Worm (Caenorhabditis elegans) whole organism, L4 larva: ENCODE measurements around the gene hot-1.
A peak's percentile ranks its signal among the peaks of the same experiment; 100 is the strongest.

Source experiments
- F37D6.2 ChIP-seq: sonication (generic microtip); optimal IDR thresholded peaks from 2 replicates; lab custom pipeline; 2016; ENCODE audit warnings: mild to moderate bottlenecking, missing genetic modification characterization, missing compliant biosample characterization
- F49E8.2 ChIP-seq: sonication (generic microtip); optimal IDR thresholded peaks from 2 replicates; lab custom pipeline; 2016; ENCODE audit warnings: missing compliant biosample characterization, mild to moderate bottlenecking, missing genetic modification characterization, borderline replicate concordance
- T20F7.1 ChIP-seq: fragments of 200-800 bp; sonication (Bioruptor generic); optimal IDR thresholded peaks from 2 replicates; lab custom pipeline; 2018; ENCODE audit warnings: mild to moderate bottlenecking, missing genetic modification characterization, missing compliant biosample characterization
- Y48G9A.11 ChIP-seq: fragments of 200-800 bp; sonication (Bioruptor generic); IDR thresholded peaks from 2 replicates; pipeline ENCODE4 v1.3.6; 2022; ENCODE audit warnings: missing genetic modification reagents, missing genetic modification characterization, missing compliant biosample characterization
- Y5F2A.4 ChIP-seq: fragments of 200-800 bp; sonication (Bioruptor generic); optimal IDR thresholded peaks from 2 replicates; lab custom pipeline; 2018; ENCODE audit warnings: mild to moderate bottlenecking, missing genetic modification characterization, missing compliant biosample characterization
- Y75B8A.6 ChIP-seq: fragments of 200-800 bp; sonication (Bioruptor generic); IDR thresholded peaks from 2 replicates; pipeline ENCODE4 v1.3.6; 2022; ENCODE audit warnings: missing genetic modification reagents, missing genetic modification characterization, missing compliant biosample characterization
- ama-1 ChIP-seq: fragments of 150-350 bp; optimal IDR thresholded peaks from 2 replicates; lab custom pipeline; 2014; ENCODE audit warnings: inconsistent platforms, mixed read lengths
- ceh-28 ChIP-seq: fragments of 150-350 bp; optimal IDR thresholded peaks from 2 replicates; lab custom pipeline; 2014; ENCODE audit warnings: missing biosample characterization, missing genetic modification reagents, missing genetic modification characterization
- ceh-82 ChIP-seq: sonication (generic microtip); optimal IDR thresholded peaks from 2 replicates; lab custom pipeline; 2017; ENCODE audit warnings: missing biosample characterization, missing genetic modification characterization
- ces-1 ChIP-seq: fragments of 150-350 bp; sonication (generic microtip); optimal IDR thresholded peaks from 4 replicates; lab custom pipeline; 2014; ENCODE audit warnings: missing biosample characterization, missing genetic modification reagents, missing genetic modification characterization
- cey-2 ChIP-seq: sonication (generic microtip); optimal IDR thresholded peaks from 3 replicates; lab custom pipeline; 2017; ENCODE audit warnings: missing genetic modification characterization, mild to moderate bottlenecking, missing compliant biosample characterization, antibody characterized with exemption, borderline replicate concordance; ENCODE audit not compliant: insufficient read depth
- ctbp-1 ChIP-seq: fragments of 200-800 bp; sonication (Bioruptor generic); IDR thresholded peaks from 2 replicates; pipeline ENCODE4 v1.3.6; 2022; ENCODE audit warnings: missing genetic modification reagents, missing genetic modification characterization, missing compliant biosample characterization
- daf-16 ChIP-seq, 3 experiments: sonication (generic microtip); optimal IDR thresholded peaks; 2 replicates each; lab custom pipeline; 2016 to 2017; ENCODE audit warnings: missing genetic modification characterization in 3 of 3, missing genetic modification reagents in 3 of 3, mild to moderate bottlenecking in 2 of 3, missing compliant biosample characterization in 2 of 3, missing biosample characterization in 1 of 3, moderate library complexity in 1 of 3
- dmd-6 ChIP-seq: fragments of 200-800 bp; sonication (Bioruptor generic); IDR thresholded peaks from 2 replicates; pipeline ENCODE4 v1.3.6; 2022; ENCODE audit warnings: missing genetic modification reagents, missing genetic modification characterization, missing compliant biosample characterization
- duxl-1 ChIP-seq: sonication (generic microtip); optimal IDR thresholded peaks from 2 replicates; lab custom pipeline; 2016; ENCODE audit warnings: mild to moderate bottlenecking, missing genetic modification characterization, moderate library complexity, missing compliant biosample characterization; ENCODE audit not compliant: poor library complexity
- dve-1 ChIP-seq: sonication (generic microtip); optimal IDR thresholded peaks from 2 replicates; lab custom pipeline; 2017; ENCODE audit warnings: antibody characterized with exemption, mild to moderate bottlenecking, missing genetic modification characterization, missing compliant biosample characterization; ENCODE audit not compliant: insufficient read depth
- egl-27 ChIP-seq: sonication (generic microtip); optimal IDR thresholded peaks from 3 replicates; lab custom pipeline; 2017; ENCODE audit warnings: missing biosample characterization, missing genetic modification reagents, missing genetic modification characterization
- egl-43 ChIP-seq: fragments of 200-800 bp; sonication (Bioruptor generic); IDR thresholded peaks from 2 replicates; pipeline ENCODE4 v1.3.6; 2022; ENCODE audit warnings: missing genetic modification reagents, missing genetic modification characterization, missing compliant biosample characterization
- fos-1 ChIP-seq: fragments of 150-350 bp; optimal IDR thresholded peaks from 2 replicates; lab custom pipeline; 2014; ENCODE audit warnings: missing biosample characterization, missing genetic modification characterization
- gei-8 ChIP-seq: fragments of 200-800 bp; sonication (Bioruptor generic); optimal IDR thresholded peaks from 2 replicates; lab custom pipeline; 2018; ENCODE audit warnings: mild to moderate bottlenecking, missing genetic modification characterization, missing compliant biosample characterization
- hif-1 ChIP-seq, 2 experiments: sonication (generic microtip); optimal IDR thresholded peaks; 2 replicates each; lab custom pipeline; 2016 to 2017; ENCODE audit warnings: missing compliant biosample characterization in 2 of 2, missing genetic modification characterization in 2 of 2, missing genetic modification reagents in 2 of 2, missing genotype in 2 of 2, mild to moderate bottlenecking in 1 of 2
- hlh-11 ChIP-seq: fragments of 200-800 bp; sonication (Bioruptor generic); optimal IDR thresholded peaks from 2 replicates; lab custom pipeline; 2018; ENCODE audit warnings: mild to moderate bottlenecking, missing genetic modification characterization, missing compliant biosample characterization
- hlh-30 ChIP-seq: sonication (generic microtip); optimal IDR thresholded peaks from 2 replicates; lab custom pipeline; 2017; ENCODE audit warnings: antibody characterized with exemption, mild to moderate bottlenecking, missing genetic modification characterization, missing compliant biosample characterization; ENCODE audit not compliant: insufficient read depth
- hmg-1.1 ChIP-seq: fragments of 200-800 bp; sonication (Bioruptor generic); IDR thresholded peaks from 2 replicates; pipeline ENCODE4 v1.3.6; 2022; ENCODE audit warnings: missing genetic modification reagents, missing genetic modification characterization, missing compliant biosample characterization
- lim-7 ChIP-seq: fragments of 200-800 bp; sonication (Bioruptor generic); IDR thresholded peaks from 2 replicates; pipeline ENCODE4 v1.3.6; 2022; ENCODE audit warnings: missing genetic modification characterization, missing compliant biosample characterization
- lin-13 ChIP-seq: fragments of 150-350 bp; optimal IDR thresholded peaks from 2 replicates; lab custom pipeline; 2014; ENCODE audit warnings: missing biosample characterization, missing genetic modification reagents, missing genetic modification characterization
- lin-38 ChIP-seq: fragments of 200-800 bp; sonication (Bioruptor generic); IDR thresholded peaks from 2 replicates; pipeline ENCODE4 v1.3.6; 2022; ENCODE audit warnings: missing genetic modification reagents, missing genetic modification characterization, missing compliant biosample characterization
- lir-3 ChIP-seq: sonication (generic microtip); optimal IDR thresholded peaks from 2 replicates; lab custom pipeline; 2016; ENCODE audit warnings: mild to moderate bottlenecking, missing genetic modification characterization, missing compliant biosample characterization
- madf-5 ChIP-seq, 2 experiments: fragments of 200-800 bp; sonication (Bioruptor generic); IDR thresholded peaks; 2 replicates each; pipeline ENCODE4 v1.3.6; 2022; ENCODE audit warnings: missing compliant biosample characterization in 2 of 2, missing genetic modification characterization in 2 of 2
- mdt-29 ChIP-seq: fragments of 200-800 bp; sonication (Bioruptor generic); IDR thresholded peaks from 2 replicates; pipeline ENCODE4 v1.3.6; 2022; ENCODE audit warnings: missing genetic modification reagents, missing genetic modification characterization, missing compliant biosample characterization
- mep-1 ChIP-seq: fragments of 150-350 bp; sonication (generic microtip); optimal IDR thresholded peaks from 3 replicates; lab custom pipeline; 2014; ENCODE audit warnings: missing biosample characterization, missing genetic modification characterization
- mes-2 ChIP-seq: sonication (generic microtip); optimal IDR thresholded peaks from 2 replicates; lab custom pipeline; 2016; ENCODE audit warnings: missing genotype, mild to moderate bottlenecking, missing genetic modification characterization, missing compliant biosample characterization; ENCODE audit not compliant: poor library complexity, severe bottlenecking
- mxl-2 ChIP-seq: fragments of 200-800 bp; sonication (Bioruptor generic); conservative IDR thresholded peaks from 2 replicates; pipeline ENCODE4 v1.3.6; 2022; ENCODE audit warnings: missing genetic modification reagents, missing genetic modification characterization, missing compliant biosample characterization
- nhr-102 ChIP-seq: sonication (generic microtip); optimal IDR thresholded peaks from 2 replicates; lab custom pipeline; 2016; ENCODE audit warnings: mild to moderate bottlenecking, missing genetic modification characterization, moderate library complexity, missing compliant biosample characterization
- nhr-11 ChIP-seq: fragments of 150-350 bp; optimal IDR thresholded peaks from 2 replicates; lab custom pipeline; 2014; ENCODE audit warnings: missing biosample characterization, missing genetic modification characterization
- nhr-48 ChIP-seq: sonication (generic microtip); optimal IDR thresholded peaks from 2 replicates; lab custom pipeline; 2016; ENCODE audit warnings: mild to moderate bottlenecking, missing genetic modification characterization, missing compliant biosample characterization
- php-3 ChIP-seq: fragments of 200-800 bp; sonication (Bioruptor generic); IDR thresholded peaks from 2 replicates; pipeline ENCODE4 v1.3.6; 2022; ENCODE audit warnings: missing genetic modification reagents, missing genetic modification characterization, missing compliant biosample characterization
- pqm-1 ChIP-seq: sonication (generic microtip); optimal IDR thresholded peaks from 2 replicates; lab custom pipeline; 2017; ENCODE audit warnings: missing biosample characterization, missing genetic modification characterization
- saeg-2 ChIP-seq: fragments of 200-800 bp; sonication (Bioruptor generic); IDR thresholded peaks from 2 replicates; pipeline ENCODE4 v1.3.6; 2022; ENCODE audit warnings: missing genetic modification reagents, missing genetic modification characterization, missing compliant biosample characterization
- sdz-12 ChIP-seq: fragments of 200-800 bp; sonication (Bioruptor generic); optimal IDR thresholded peaks from 2 replicates; lab custom pipeline; 2018; ENCODE audit warnings: mild to moderate bottlenecking, missing genetic modification characterization, missing compliant biosample characterization
- skn-1 ChIP-seq: fragments of 150-350 bp; optimal IDR thresholded peaks from 2 replicates; lab custom pipeline; 2014; ENCODE audit warnings: missing biosample characterization, missing genetic modification characterization
- tag-97 ChIP-seq: fragments of 200-800 bp; sonication (Bioruptor generic); IDR thresholded peaks from 2 replicates; pipeline ENCODE4 v1.3.6; 2022; ENCODE audit warnings: missing genetic modification characterization, missing compliant biosample characterization
- unc-130 ChIP-seq: sonication (generic microtip); optimal IDR thresholded peaks from 2 replicates; lab custom pipeline; 2016; ENCODE audit warnings: missing genetic modification reagents, missing genetic modification characterization, missing compliant biosample characterization
- zfp-2 ChIP-seq: sonication (generic microtip); optimal IDR thresholded peaks from 2 replicates; lab custom pipeline; 2016; ENCODE audit warnings: mild to moderate bottlenecking, missing genetic modification characterization, missing compliant biosample characterization
- zfp-3 ChIP-seq: fragments of 200-800 bp; sonication (Bioruptor generic); conservative IDR thresholded peaks from 2 replicates; pipeline ENCODE4 v1.3.6; 2022; ENCODE audit warnings: missing genetic modification reagents, missing genetic modification characterization, missing compliant biosample characterization
- ztf-7 ChIP-seq: fragments of 150-350 bp; optimal IDR thresholded peaks from 2 replicates; lab custom pipeline; 2014; ENCODE audit warnings: missing biosample characterization, missing genetic modification characterization

The hot-1 gene

DNA sequence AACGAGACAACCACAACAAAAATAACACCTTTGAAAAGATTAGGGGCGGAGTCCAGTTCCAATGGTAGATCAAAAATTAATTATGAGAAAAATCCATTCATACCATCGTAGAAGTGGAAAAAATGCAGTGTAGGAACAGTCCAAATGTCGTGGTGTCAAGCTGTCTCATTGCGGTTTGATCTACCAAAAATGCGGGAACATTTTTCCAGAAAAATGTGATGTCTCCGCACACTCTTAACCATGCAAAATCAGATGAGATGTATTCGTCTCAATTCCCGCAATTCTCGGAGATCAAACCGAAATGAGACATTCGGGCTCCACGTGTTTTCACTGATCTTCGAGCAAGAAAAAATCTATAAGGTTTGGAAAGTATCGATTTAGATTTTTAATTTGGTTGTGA, 26.8 kb upstream of the hot-1 start:
- TF ChIP-seq sdz-12 (GFP tag; lab: Kevin White, UChicago) (no peak), hmg-1.1 (GFP tag; lab: Robert Waterston, UW) (no peak), cey-2 (tag; lab: Kevin White, UChicago) (no peak), ama-1 (lab: Kevin White, UChicago) (no peak), F37D6.2 (no peak), zfp-2 (no peak), mxl-2 (GFP tag; lab: Robert Waterston, UW) (no peak), ztf-7 (tag; lab: Kevin White, UChicago) (no peak), ceh-28 (tag; lab: Kevin White, UChicago) (no peak), Y48G9A.11 (GFP tag; lab: Robert Waterston, UW) (no peak)

- TF ChIP-seq gei-8 (GFP tag; lab: Kevin White, UChicago) (no peak), lir-3 (tag; lab: Kevin White, UChicago) (no peak), mes-2 (no peak), daf-16 (GFP tag; optimal IDR thresholded peaks at IDR 0.05; lab: Kevin White, UChicago) (no peak), daf-16 (tag; optimal IDR thresholded peaks at IDR 0.05; lab: Kevin White, UChicago) (peak; percentile 25), egl-27 (no peak), lim-7 (GFP tag; lab: Robert Waterston, UW) (no peak), ceh-82 (no peak), zfp-3 (GFP tag; lab: Robert Waterston, UW) (peak; percentile 39), php-3 (GFP tag; lab: Robert Waterston, UW) (0 out of 2 replicates have a peak, but pooled peaks have one; percentile 15), ctbp-1 (GFP tag; lab: Robert Waterston, UW) (no peak), nhr-48 (tag; lab: Kevin White, UChicago) (no peak), fos-1 (tag; lab: Kevin White, UChicago) (no peak), T20F7.1 (peak; percentile 66), Y5F2A.4 (GFP tag; lab: Kevin White, UChicago) (no peak), mdt-29 (no peak), lin-38 (peak; percentile 54), mep-1 (no peak)
Observed at ce11 chrV:14594943-14595342, 26.0 kb upstream of the hot-1 start.

DNA sequence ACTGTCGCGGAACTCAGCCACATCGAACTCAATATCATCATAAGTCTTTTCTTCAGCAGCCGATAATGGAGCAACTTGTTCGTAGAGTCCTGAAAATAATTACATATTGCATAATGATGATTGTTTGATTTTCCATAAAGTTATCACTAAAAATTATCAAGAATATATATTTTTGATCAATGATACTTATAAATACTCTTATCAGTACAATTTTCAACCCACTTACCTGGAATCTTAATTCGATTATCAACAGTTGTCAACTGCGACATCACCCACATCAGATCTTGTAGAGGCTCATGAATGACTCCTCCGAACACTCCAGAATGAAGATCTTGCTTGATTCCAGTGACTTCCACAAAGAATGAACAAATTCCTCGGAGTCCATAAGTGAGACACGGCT, 25.0 kb upstream of the hot-1 start:
- TF ChIP-seq madf-5 (GFP tag; IDR thresholded peaks at IDR 0.05; lab: Robert Waterston, UW) (no peak), ces-1 (GFP tag; lab: Kevin White, UChicago) (no peak), Y5F2A.4 (GFP tag; lab: Kevin White, UChicago) (no peak), lin-13 (GFP tag; lab: Kevin White, UChicago) (no peak), Y75B8A.6 (GFP tag; lab: Robert Waterston, UW) (no peak), tag-97 (GFP tag; lab: Robert Waterston, UW) (no peak), hlh-30 (no peak), ama-1 (lab: Kevin White, UChicago) (no peak), pqm-1 (tag; lab: Kevin White, UChicago) (peak; percentile 5), cey-2 (tag; lab: Kevin White, UChicago) (no peak), skn-1 (tag; lab: Kevin White, UChicago) (no peak), hif-1 (tag; optimal IDR thresholded peaks at IDR 0.05; lab: Kevin White, UChicago) (no peak), dve-1 (tag; lab: Kevin White, UChicago) (peak; percentile 36), lim-7 (GFP tag; lab: Robert Waterston, UW) (no peak), F49E8.2 (tag; lab: Kevin White, UChicago) (no peak), daf-16 (GFP tag; optimal IDR thresholded peaks at IDR 0.05; lab: Kevin White, UChicago) (no peak), daf-16 (tag; optimal IDR thresholded peaks at IDR 0.05; lab: Kevin White, UChicago) (peak; percentile 66), duxl-1 (no peak), T20F7.1 (no peak), hlh-11 (tag; lab: Kevin White, UChicago) (peak; percentile 34), nhr-11 (no peak), nhr-102 (tag; lab: Kevin White, UChicago) (no peak), dmd-6 (GFP tag; lab: Robert Waterston, UW) (peak; percentile 35; the same call in 1 of the 2 replicates), saeg-2 (GFP tag; lab: Robert Waterston, UW) (no peak), ctbp-1 (GFP tag; lab: Robert Waterston, UW) (no peak), egl-43 (GFP tag; lab: Robert Waterston, UW) (no peak), unc-130 (no peak)
